Fruit fly (Drosophila melanogaster) whole organism, pupa: ENCODE data around the gene CG17378.

Experiments
- CG10348 ChIP-seq: fragments of 200-800 bp; sonication (Bioruptor generic); IDR thresholded peaks from 2 replicates; pipeline ENCODE4 v1.3.6; 2022; ENCODE audit warnings: missing biosample characterization, missing genetic modification characterization
- CG12605 ChIP-seq: fragments of 200-800 bp; sonication (Bioruptor generic); IDR thresholded peaks from 2 replicates; pipeline ENCODE4 v1.3.6; 2022; ENCODE audit warnings: missing biosample characterization, missing genetic modification characterization
- CG13204 ChIP-seq: fragments of 200-800 bp; sonication (Bioruptor generic); optimal IDR thresholded peaks from 2 replicates; lab custom pipeline; 2018; ENCODE audit warnings: missing biosample characterization, mild to moderate bottlenecking, missing genetic modification characterization, moderate library complexity
- CG14655 ChIP-seq: fragments of 200-800 bp; sonication (Bioruptor generic); optimal IDR thresholded peaks from 3 replicates; lab custom pipeline; 2017; ENCODE audit warnings: mild to moderate bottlenecking, missing biosample characterization, missing genetic modification reagents, missing genetic modification characterization
- CG15710 ChIP-seq: fragments of 200-800 bp; sonication (Bioruptor generic); optimal IDR thresholded peaks from 2 replicates; lab custom pipeline; 2018; ENCODE audit warnings: missing biosample characterization, mild to moderate bottlenecking, missing genetic modification characterization, moderate library complexity
- CG17806 ChIP-seq: fragments of 200-800 bp; sonication (Bioruptor generic); optimal IDR thresholded peaks from 2 replicates; lab custom pipeline; 2018; ENCODE audit warnings: missing biosample characterization, mild to moderate bottlenecking, missing genetic modification characterization, moderate library complexity
- CG32121 ChIP-seq: fragments of 200-800 bp; sonication (Bioruptor generic); IDR thresholded peaks from 2 replicates; pipeline ENCODE4 v1.3.6; 2022; ENCODE audit warnings: missing biosample characterization, missing genetic modification characterization
- CG34367 ChIP-seq: fragments of 200-800 bp; sonication (Bioruptor generic); optimal IDR thresholded peaks from 2 replicates; lab custom pipeline; 2018; ENCODE audit warnings: missing biosample characterization, mild to moderate bottlenecking, missing genetic modification characterization
- CG4496 ChIP-seq: fragments of 200-800 bp; sonication (Bioruptor generic); IDR thresholded peaks from 3 replicates; pipeline ENCODE4 v1.3.6; 2022; ENCODE audit warnings: missing biosample characterization, missing genetic modification characterization
- CG8159 ChIP-seq: fragments of 200-800 bp; sonication (Bioruptor generic); optimal IDR thresholded peaks from 3 replicates; lab custom pipeline; 2018; ENCODE audit warnings: missing biosample characterization, mild to moderate bottlenecking, missing genetic modification characterization, moderate library complexity
- CG8301 ChIP-seq: fragments of 200-800 bp; sonication (Bioruptor generic); optimal IDR thresholded peaks from 2 replicates; lab custom pipeline; 2018; ENCODE audit warnings: missing biosample characterization, mild to moderate bottlenecking, missing genetic modification characterization
- D1 ChIP-seq: fragments of 200-800 bp; sonication (Bioruptor generic); optimal IDR thresholded peaks from 2 replicates; lab custom pipeline; 2018; ENCODE audit warnings: missing biosample characterization, mild to moderate bottlenecking, missing genetic modification characterization, moderate library complexity
- EcR ChIP-seq: fragments of 200-800 bp; sonication (Bioruptor generic); optimal IDR thresholded peaks from 3 replicates; lab custom pipeline; 2019; ENCODE audit warnings: missing biosample characterization, missing genetic modification characterization, mild to moderate bottlenecking, moderate library complexity, missing genetic modification reagents
- Ets98B ChIP-seq: fragments of 200-800 bp; sonication (Bioruptor generic); IDR thresholded peaks from 2 replicates; pipeline ENCODE4 v1.3.6; 2022; ENCODE audit warnings: missing biosample characterization, missing genetic modification characterization
- Pif1A ChIP-seq: fragments of 200-800 bp; sonication (Bioruptor generic); optimal IDR thresholded peaks from 3 replicates; lab custom pipeline; 2016; ENCODE audit warnings: missing biosample characterization, missing genetic modification characterization
- Pif1B ChIP-seq: fragments of 200-800 bp; sonication (Bioruptor generic); optimal IDR thresholded peaks from 3 replicates; lab custom pipeline; 2016; ENCODE audit warnings: missing biosample characterization, missing genetic modification characterization
- Snoo ChIP-seq: fragments of 200-800 bp; sonication (Bioruptor generic); optimal IDR thresholded peaks from 3 replicates; lab custom pipeline; 2017; ENCODE audit warnings: missing biosample characterization, mild to moderate bottlenecking, missing genetic modification characterization, inconsistent platforms
- fd96Ca ChIP-seq: fragments of 200-800 bp; sonication (Bioruptor generic); IDR thresholded peaks from 3 replicates; pipeline ENCODE4 v1.3.6; 2022; ENCODE audit warnings: missing biosample characterization, missing genetic modification characterization
- gl ChIP-seq: fragments of 200-800 bp; sonication (Bioruptor generic); optimal IDR thresholded peaks from 2 replicates; lab custom pipeline; 2018; ENCODE audit warnings: missing biosample characterization, mild to moderate bottlenecking, missing genetic modification characterization
- rn ChIP-seq: fragments of 200-800 bp; sonication (Bioruptor generic); IDR thresholded peaks from 2 replicates; pipeline ENCODE4 v1.3.6; 2022; ENCODE audit warnings: missing biosample characterization, missing genetic modification characterization

CG17378 gene

DNA sequence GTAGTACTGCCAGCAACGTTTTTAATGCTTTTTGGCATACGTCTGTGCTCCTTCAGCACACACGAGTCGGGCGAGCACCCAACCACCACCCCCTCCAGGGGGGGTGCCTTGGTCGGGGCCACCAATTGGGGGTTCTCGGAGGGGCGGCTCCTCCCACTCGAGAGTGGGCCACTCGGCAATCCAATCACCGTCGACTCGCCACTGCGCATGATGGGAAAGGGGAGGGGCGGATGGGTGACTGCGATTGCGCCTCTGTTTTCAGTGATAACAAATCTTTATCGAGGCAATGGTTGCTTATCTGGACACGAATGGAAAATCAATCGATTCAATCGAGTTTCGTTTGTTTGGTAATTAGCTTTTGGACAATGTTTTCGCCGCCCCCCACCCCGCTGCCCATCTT is 43.7 kb downstream of the CG17378 start:
- no peak for TF ChIP-seq CG17806 (tag; lab: Kevin White, UChicago)
- TF ChIP-seq CG4496 (GFP tag; lab: Robert Waterston, UW): peak; percentile 30; the same call in 1 of the 3 replicates
- TF ChIP-seq CG12605 (GFP tag; lab: Robert Waterston, UW): no peak

DNA sequence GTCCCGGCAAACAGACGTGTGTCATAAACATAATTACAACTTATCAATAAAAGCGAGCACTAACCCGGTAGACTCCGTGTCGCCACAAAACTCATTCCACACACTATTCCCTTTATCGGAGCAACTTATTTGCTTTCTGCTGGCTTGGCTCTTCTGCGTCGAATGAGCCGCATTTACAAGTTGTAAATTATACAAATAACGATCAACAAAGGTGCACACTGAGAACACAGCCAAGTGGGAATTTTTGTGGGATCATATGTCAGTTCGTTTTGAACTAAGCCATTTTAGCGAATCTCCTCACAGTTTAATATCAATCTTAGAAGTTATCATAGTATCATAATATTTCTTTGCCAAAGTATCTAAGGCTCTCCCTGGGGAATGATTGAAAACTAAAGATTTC is 44.5 kb downstream of the CG17378 start:
- TF ChIP-seq CG4496 (GFP tag; lab: Robert Waterston, UW) (no peak), Snoo (tag; lab: Kevin White, UChicago) (no peak), CG15710 (tag; lab: Kevin White, UChicago) (no peak), CG8159 (no peak), Ets98B (GFP tag; lab: Robert Waterston, UW) (no peak), CG10348 (GFP tag; lab: Robert Waterston, UW) (no peak), CG14655 (GFP tag; lab: Kevin White, UChicago) (no peak), Pif1B (GFP tag; lab: Kevin White, UChicago) (no peak), gl (no peak), CG32121 (GFP tag; lab: Robert Waterston, UW) (no peak), EcR (no peak), rn (GFP tag; lab: Robert Waterston, UW) (no peak), CG13204 (GFP tag; lab: Kevin White, UChicago) (no peak), CG17806 (tag; lab: Kevin White, UChicago) (no peak), Pif1A (no peak), CG34367 (tag; lab: Kevin White, UChicago) (no peak), CG12605 (GFP tag; lab: Robert Waterston, UW) (no peak), fd96Ca (GFP tag; lab: Robert Waterston, UW) (no peak)

DNA sequence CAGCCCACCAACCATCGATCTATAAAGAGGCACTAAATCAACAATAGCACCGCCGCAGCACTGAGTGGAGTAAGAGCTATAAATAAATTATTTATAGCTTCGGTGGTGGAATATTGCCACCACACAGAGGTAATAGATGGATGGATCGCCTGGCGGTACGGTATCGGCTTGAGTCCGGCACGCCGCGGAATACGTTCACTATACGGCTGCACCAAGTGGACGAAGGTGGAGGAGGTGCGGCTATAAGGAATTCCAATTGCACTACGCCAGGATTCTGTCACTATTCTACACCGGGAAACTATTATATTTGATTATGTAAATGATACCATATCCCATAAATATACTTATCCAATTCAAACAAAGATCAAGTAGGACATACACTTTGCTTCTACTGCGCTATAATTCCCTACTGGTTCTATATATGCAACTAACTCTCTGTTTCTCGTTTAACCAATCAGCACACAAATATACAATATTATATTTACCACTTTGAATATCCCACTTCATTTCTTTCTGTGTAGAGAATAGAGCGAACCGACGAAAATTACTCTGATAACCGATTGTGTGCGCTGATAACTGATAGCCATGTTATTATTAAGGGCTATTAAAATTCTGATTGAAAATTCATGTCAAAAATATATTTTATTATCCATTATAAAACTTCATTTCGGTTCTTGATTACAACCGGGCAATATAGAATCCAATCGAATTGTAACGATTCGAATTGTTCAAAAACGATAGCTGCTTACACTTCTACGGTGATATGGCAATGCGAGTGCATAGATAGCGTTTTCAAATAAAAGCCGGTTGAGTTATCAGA is 45.6 kb downstream of the CG17378 start:
- TF ChIP-seq CG13204 (GFP tag; lab: Kevin White, UChicago) (no peak), CG17806 (tag; lab: Kevin White, UChicago) (no peak), CG32121 (GFP tag; lab: Robert Waterston, UW) (no peak), CG12605 (GFP tag; lab: Robert Waterston, UW) (no peak), D1 (tag; lab: Kevin White, UChicago) (no peak), Pif1B (GFP tag; lab: Kevin White, UChicago) (no peak), CG8301 (no peak), CG14655 (GFP tag; lab: Kevin White, UChicago) (no peak), CG15710 (tag; lab: Kevin White, UChicago) (no peak), rn (GFP tag; lab: Robert Waterston, UW) (no peak), Ets98B (GFP tag; lab: Robert Waterston, UW) (no peak), fd96Ca (GFP tag; lab: Robert Waterston, UW) (no peak), Pif1A (no peak)

DNA sequence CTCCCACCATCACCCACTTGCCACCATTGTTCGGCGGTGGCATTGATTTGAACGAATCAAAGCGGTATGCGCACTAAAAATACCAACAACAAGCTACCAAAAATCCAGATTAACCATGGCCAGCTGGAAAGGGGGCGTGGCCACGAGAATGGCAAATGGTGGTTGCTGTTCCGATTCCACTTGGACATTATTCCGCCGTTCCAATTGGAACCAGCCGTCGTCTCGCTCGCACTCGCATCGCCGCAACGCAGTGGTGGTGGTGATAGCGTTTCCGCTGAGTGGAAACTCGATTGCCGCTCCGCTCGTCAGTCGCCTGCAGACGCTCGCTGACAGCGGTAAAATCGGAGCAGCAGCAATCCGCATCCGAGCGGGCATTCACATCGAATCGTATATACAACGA is 47.8 kb downstream of the CG17378 start, which contains the start of gene sens-2:
Gene sens-2, plus strand, starts transcription at position 304 of the 400 bp plus-strand sequence.
- TF ChIP-seq CG4496 (GFP tag; lab: Robert Waterston, UW) (peak; percentile 33; the same call in 1 of the 3 replicates), CG17806 (tag; lab: Kevin White, UChicago) (no peak), rn (GFP tag; lab: Robert Waterston, UW) (no peak), CG13204 (GFP tag; lab: Kevin White, UChicago) (peak; percentile 9)

DNA sequence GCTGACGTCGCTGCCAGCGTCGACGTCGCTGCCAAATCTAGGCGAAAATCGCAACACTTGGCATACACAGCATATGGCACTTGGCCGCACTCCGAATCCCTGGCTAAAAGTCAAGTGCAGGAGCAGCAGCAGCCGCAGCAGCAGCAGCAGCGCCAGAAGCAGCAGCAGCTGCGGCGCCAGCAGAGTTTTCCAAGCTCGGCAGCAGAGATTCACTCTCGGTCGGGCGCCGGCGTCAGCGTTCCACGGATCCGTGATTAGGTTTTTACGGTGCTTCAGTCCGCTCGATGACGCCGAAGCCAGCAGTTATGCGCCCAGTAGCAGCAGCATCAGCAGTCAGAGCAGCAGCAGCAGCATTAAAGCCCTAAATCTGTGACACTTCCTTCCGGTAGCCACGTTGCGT is 48.2 kb downstream of the CG17378 start:
- no peak for TF ChIP-seq fd96Ca (GFP tag; lab: Robert Waterston, UW)
- TF ChIP-seq, all 21 proteins: peak for 0

dm6 chr2L:6826298-6826697 is 52.5 kb downstream of the CG17378 start:
- TF ChIP-seq Pif1B (GFP tag; lab: Kevin White, UChicago): no peak
- TF ChIP-seq CG15710 (tag; lab: Kevin White, UChicago): no peak
- no peak for TF ChIP-seq CG34367 (tag; lab: Kevin White, UChicago)
- TF ChIP-seq EcR: no peak
- no peak for TF ChIP-seq Ets98B (GFP tag; lab: Robert Waterston, UW)
- TF ChIP-seq gl: no peak
- TF ChIP-seq CG10348 (GFP tag; lab: Robert Waterston, UW): no peak
- TF ChIP-seq CG4496 (GFP tag; lab: Robert Waterston, UW): no peak

dm6 chr2L:6827558-6828122 is 53.8 kb downstream of the CG17378 start:
- no peak for TF ChIP-seq CG4496 (GFP tag; lab: Robert Waterston, UW)
- no peak for TF ChIP-seq fd96Ca (GFP tag; lab: Robert Waterston, UW)
- TF ChIP-seq CG8159: no peak
- TF ChIP-seq EcR: no peak
- TF ChIP-seq CG15710 (tag; lab: Kevin White, UChicago): no peak
- no peak for TF ChIP-seq CG32121 (GFP tag; lab: Robert Waterston, UW)
- no peak for TF ChIP-seq CG13204 (GFP tag; lab: Kevin White, UChicago)
- no peak for TF ChIP-seq CG34367 (tag; lab: Kevin White, UChicago)
- TF ChIP-seq Pif1B (GFP tag; lab: Kevin White, UChicago): no peak
- TF ChIP-seq CG8301: no peak
- TF ChIP-seq Pif1A: no peak
- TF ChIP-seq rn (GFP tag; lab: Robert Waterston, UW): no peak
- no peak for TF ChIP-seq CG12605 (GFP tag; lab: Robert Waterston, UW)
- no peak for TF ChIP-seq gl
